Fruit fly (Drosophila melanogaster) whole organism, pupa: ENCODE results near the gene jumu.

ENCODE experiments used
- CG14655 ChIP-seq: fragments of 200-800 bp; sonication (Bioruptor generic); optimal IDR thresholded peaks from 3 replicates; lab custom pipeline; 2017; ENCODE audit warnings: mild to moderate bottlenecking, missing biosample characterization, missing genetic modification reagents, missing genetic modification characterization
- CG17806 ChIP-seq: fragments of 200-800 bp; sonication (Bioruptor generic); optimal IDR thresholded peaks from 2 replicates; lab custom pipeline; 2018; ENCODE audit warnings: missing biosample characterization, mild to moderate bottlenecking, missing genetic modification characterization, moderate library complexity
- CG4496 ChIP-seq: fragments of 200-800 bp; sonication (Bioruptor generic); IDR thresholded peaks from 3 replicates; pipeline ENCODE4 v1.3.6; 2022; ENCODE audit warnings: missing biosample characterization, missing genetic modification characterization
- CG8159 ChIP-seq: fragments of 200-800 bp; sonication (Bioruptor generic); optimal IDR thresholded peaks from 3 replicates; lab custom pipeline; 2018; ENCODE audit warnings: missing biosample characterization, mild to moderate bottlenecking, missing genetic modification characterization, moderate library complexity
- CG8301 ChIP-seq: fragments of 200-800 bp; sonication (Bioruptor generic); optimal IDR thresholded peaks from 2 replicates; lab custom pipeline; 2018; ENCODE audit warnings: missing biosample characterization, mild to moderate bottlenecking, missing genetic modification characterization
- EcR ChIP-seq: fragments of 200-800 bp; sonication (Bioruptor generic); optimal IDR thresholded peaks from 3 replicates; lab custom pipeline; 2019; ENCODE audit warnings: missing biosample characterization, missing genetic modification characterization, mild to moderate bottlenecking, moderate library complexity, missing genetic modification reagents
- Snoo ChIP-seq: fragments of 200-800 bp; sonication (Bioruptor generic); optimal IDR thresholded peaks from 3 replicates; lab custom pipeline; 2017; ENCODE audit warnings: missing biosample characterization, mild to moderate bottlenecking, missing genetic modification characterization, inconsistent platforms
- gl ChIP-seq: fragments of 200-800 bp; sonication (Bioruptor generic); optimal IDR thresholded peaks from 2 replicates; lab custom pipeline; 2018; ENCODE audit warnings: missing biosample characterization, mild to moderate bottlenecking, missing genetic modification characterization

DNA sequence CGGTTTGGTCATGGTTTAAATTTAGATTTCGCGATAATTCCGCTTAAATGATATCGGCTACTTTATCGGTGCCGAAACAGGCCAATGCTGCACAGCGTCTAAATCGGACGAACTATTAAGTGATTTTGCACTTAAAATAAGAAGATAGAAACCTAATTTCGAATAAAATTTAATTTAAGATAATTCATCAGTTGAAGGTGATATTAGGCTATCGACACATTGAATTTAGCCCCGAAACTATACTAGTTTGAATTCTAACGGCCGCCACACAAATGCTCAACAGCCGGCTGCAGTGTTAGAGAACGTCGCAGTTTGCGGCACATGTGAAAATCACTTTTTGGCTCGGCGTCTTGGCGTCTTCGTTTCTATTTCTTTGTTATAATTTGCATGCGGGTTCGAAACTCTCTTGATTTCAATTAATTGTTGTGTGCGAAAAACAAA is 17.1 kb upstream of the jumu start, which contains the start of gene sle:
- no peak for TF ChIP-seq CG14655 (GFP tag; lab: Kevin White, UChicago)
- TF ChIP-seq CG8159 (tag; lab: Kevin White, UChicago) = no peak
- peak; percentile 28 for TF ChIP-seq CG17806 (tag; lab: Kevin White, UChicago)
- TF ChIP-seq CG8301 = no peak
- TF ChIP-seq CG4496 (GFP tag; lab: Robert Waterston, UW) = peak; percentile 16; the same call in 1 of the 3 replicates
- TF ChIP-seq EcR = no peak
- no peak for TF ChIP-seq gl (tag; lab: Kevin White, UChicago)
- peak; percentile 62 for TF ChIP-seq Snoo
